Worm (Caenorhabditis elegans): ENCODE results near the gene F32H5.3.

- TF ChIP-seq nhr-28 (tag; optimal IDR thresholded peaks at IDR 0.05) = no peak
- no peak for TF ChIP-seq elt-1 (tag; optimal IDR thresholded peaks at IDR 0.05; ENCODE audit: borderline replicate concordance, insufficient read depth)
- TF ChIP-seq lsy-2 (tag; optimal IDR thresholded peaks at IDR 0.05) = no peak
- no peak for TF ChIP-seq unc-62 (GFP tag; optimal IDR thresholded peaks at IDR 0.05)
- TF ChIP-seq sptf-1 (tag; optimal IDR thresholded peaks at IDR 0.05) = no peak
- no peak for TF ChIP-seq ham-2 (GFP tag; optimal IDR thresholded peaks at IDR 0.05)
These were observed 21.0 kb downstream of the F32H5.3 start, which contains the start of gene ifbp-1 for ce11 chrV:13380178-13380577.

All from whole organism, mixed stage, embryonic.